Fruit fly (Drosophila melanogaster) whole organism, embryonic: Measurements from ENCODE around the gene mus201.

Source experiments
- Atf6 ChIP-seq: fragments of 200-800 bp; sonication (Bioruptor generic); IDR thresholded peaks from 2 replicates; pipeline ENCODE4 v1.3.6; 2022; ENCODE audit warnings: missing biosample characterization, missing genetic modification characterization
- CG10431 ChIP-seq: fragments of 200-800 bp; sonication (Bioruptor generic); optimal IDR thresholded peaks from 3 replicates; lab custom pipeline; 2018; ENCODE audit warnings: missing biosample characterization, mild to moderate bottlenecking, missing genetic modification characterization
- CG11723 ChIP-seq: fragments of 200-800 bp; sonication (Bioruptor generic); optimal IDR thresholded peaks from 2 replicates; lab custom pipeline; 2017; ENCODE audit warnings: missing biosample characterization, mild to moderate bottlenecking, missing genetic modification characterization
- CG13624 ChIP-seq: fragments of 200-800 bp; sonication (Bioruptor generic); optimal IDR thresholded peaks from 2 replicates; lab custom pipeline; 2016; ENCODE audit warnings: missing biosample characterization, missing genetic modification characterization
- CG14667 ChIP-seq: fragments of 200-800 bp; sonication (Bioruptor generic); IDR thresholded peaks from 2 replicates; pipeline ENCODE4 v1.3.6; 2022; ENCODE audit warnings: missing biosample characterization, missing genetic modification characterization
- CG15479 ChIP-seq: fragments of 200-800 bp; sonication (Bioruptor generic); optimal IDR thresholded peaks from 3 replicates; lab custom pipeline; 2019; ENCODE audit warnings: missing biosample characterization, mild to moderate bottlenecking, missing genetic modification characterization, moderate library complexity
- CG3847 ChIP-seq: fragments of 200-800 bp; sonication (Bioruptor generic); IDR thresholded peaks from 2 replicates; pipeline ENCODE4 v1.3.6; 2022; ENCODE audit warnings: missing biosample characterization, missing genetic modification characterization
- CG4282 ChIP-seq: fragments of 200-800 bp; sonication (Bioruptor generic); optimal IDR thresholded peaks from 2 replicates; lab custom pipeline; 2016; ENCODE audit warnings: missing biosample characterization, missing genetic modification characterization
- CG4328 ChIP-seq: fragments of 200-800 bp; sonication (Bioruptor generic); optimal IDR thresholded peaks from 3 replicates; lab custom pipeline; 2017; ENCODE audit warnings: missing biosample characterization, missing genetic modification reagents, missing genetic modification characterization
- CG5180 ChIP-seq: fragments of 200-800 bp; sonication (Bioruptor generic); optimal IDR thresholded peaks from 3 replicates; lab custom pipeline; 2017; ENCODE audit warnings: missing biosample characterization, missing genetic modification characterization, mild to moderate bottlenecking, moderate library complexity, missing genetic modification reagents
- CG7839 ChIP-seq: fragments of 200-800 bp; sonication (Bioruptor generic); optimal IDR thresholded peaks from 3 replicates; lab custom pipeline; 2018; ENCODE audit warnings: missing biosample characterization, mild to moderate bottlenecking, missing genetic modification characterization, moderate library complexity
- CG7928 ChIP-seq: fragments of 200-800 bp; sonication (Bioruptor generic); optimal IDR thresholded peaks from 2 replicates; lab custom pipeline; 2017; ENCODE audit warnings: missing biosample characterization, mild to moderate bottlenecking, missing genetic modification characterization
- CG9215 ChIP-seq: fragments of 200-800 bp; sonication (Bioruptor generic); IDR thresholded peaks from 2 replicates; pipeline ENCODE4 v1.3.6; 2022; ENCODE audit warnings: missing biosample characterization, missing genetic modification characterization
- CG9727 ChIP-seq: fragments of 200-800 bp; sonication (Bioruptor generic); optimal IDR thresholded peaks from 3 replicates; lab custom pipeline; 2017; ENCODE audit warnings: missing biosample characterization, mild to moderate bottlenecking, missing genetic modification characterization
- CoRest ChIP-seq: fragments of 200-800 bp; sonication (Bioruptor generic); optimal IDR thresholded peaks from 3 replicates; lab custom pipeline; 2018; ENCODE audit warnings: missing biosample characterization, mild to moderate bottlenecking, missing genetic modification characterization, moderate library complexity
- Dip2 ChIP-seq: fragments of 200-800 bp; sonication (Bioruptor generic); IDR thresholded peaks from 2 replicates; pipeline ENCODE4 v1.3.6; 2022; ENCODE audit warnings: missing biosample characterization, missing genetic modification characterization
- Dp ChIP-seq: fragments of 200-800 bp; sonication (Bioruptor generic); optimal IDR thresholded peaks from 2 replicates; lab custom pipeline; 2018; ENCODE audit warnings: missing biosample characterization, mild to moderate bottlenecking, missing genetic modification characterization, moderate library complexity
- Lpt ChIP-seq: fragments of >200 bp; optimal IDR thresholded peaks from 2 replicates; lab custom pipeline; 2018; ENCODE audit warnings: missing biosample characterization, missing genetic modification characterization
- Nf-YA ChIP-seq: fragments of 200-800 bp; sonication (Bioruptor generic); IDR thresholded peaks from 2 replicates; pipeline ENCODE4 v1.3.6; 2022; ENCODE audit warnings: missing biosample characterization, missing genetic modification characterization
- Nf-YC ChIP-seq: fragments of 200-800 bp; optimal IDR thresholded peaks from 3 replicates; lab custom pipeline; 2019; ENCODE audit warnings: missing biosample characterization, mild to moderate bottlenecking, missing genetic modification characterization, moderate library complexity
- PHDP ChIP-seq: fragments of 200-800 bp; sonication (Bioruptor generic); optimal IDR thresholded peaks from 3 replicates; lab custom pipeline; 2018; ENCODE audit warnings: missing biosample characterization, mild to moderate bottlenecking, missing genetic modification characterization, moderate library complexity
- Sry-β ChIP-seq: fragments of 200-800 bp; sonication (Bioruptor generic); optimal IDR thresholded peaks from 2 replicates; lab custom pipeline; 2018; ENCODE audit warnings: missing biosample characterization, mild to moderate bottlenecking, missing genetic modification characterization, moderate library complexity
- TFAM ChIP-seq: fragments of 200-800 bp; sonication (Bioruptor generic); optimal IDR thresholded peaks from 2 replicates; lab custom pipeline; 2017; ENCODE audit warnings: missing biosample characterization, missing genetic modification characterization, inconsistent platforms
- Trl ChIP-seq, 3 experiments: fragments of >200 bp in 2 of 3; fragments of 200-800 bp in 1 of 3; sonication (Bioruptor generic) in 1 of 3; optimal IDR thresholded peaks; 2 replicates in 1 of 3; 3 replicates in 2 of 3; lab custom pipeline; 2016 to 2017; ENCODE audit warnings: missing biosample characterization in 1 of 3, missing genetic modification characterization in 1 of 3
- ab ChIP-seq: fragments of 200-800 bp; sonication (Bioruptor generic); optimal IDR thresholded peaks from 2 replicates; lab custom pipeline; 2016; ENCODE audit warnings: missing biosample characterization, missing genetic modification characterization
- ara ChIP-seq: fragments of 200-800 bp; sonication (Bioruptor generic); IDR thresholded peaks from 2 replicates; pipeline ENCODE4 v1.3.6; 2022; ENCODE audit warnings: missing biosample characterization, missing genetic modification characterization
- bab2 ChIP-seq: fragments of 200-800 bp; sonication (Bioruptor generic); optimal IDR thresholded peaks from 2 replicates; lab custom pipeline; 2016; ENCODE audit warnings: missing biosample characterization, missing genetic modification characterization
- bbx ChIP-seq: fragments of 200-800 bp; sonication (Bioruptor generic); IDR thresholded peaks from 2 replicates; pipeline ENCODE4 v1.3.6; 2022; ENCODE audit warnings: missing biosample characterization, missing genetic modification characterization; ENCODE audit not compliant: partially characterized antibody
- bsh ChIP-seq, 2 experiments: fragments of 200-800 bp; sonication (Bioruptor generic); optimal IDR thresholded peaks; 2 replicates each; lab custom pipeline; 2017 to 2018; ENCODE audit warnings: mild to moderate bottlenecking in 2 of 2, missing biosample characterization in 2 of 2, missing genetic modification characterization in 2 of 2, moderate library complexity in 1 of 2
- cad ChIP-seq: fragments of >200 bp; optimal IDR thresholded peaks from 2 replicates; lab custom pipeline; 2017; ENCODE audit warnings: missing biosample characterization, missing genetic modification characterization
- chinmo ChIP-seq: fragments of 200-800 bp; sonication (Bioruptor generic); IDR thresholded peaks from 4 replicates; pipeline ENCODE4 v1.3.6; 2022; ENCODE audit warnings: missing biosample characterization, missing genetic modification characterization; ENCODE audit not compliant: partially characterized antibody
- corto ChIP-seq: fragments of 200-800 bp; sonication (Bioruptor generic); optimal IDR thresholded peaks from 2 replicates; lab custom pipeline; 2016; ENCODE audit warnings: missing biosample characterization, mild to moderate bottlenecking, missing genetic modification characterization, moderate library complexity
- dysf ChIP-seq: fragments of 200-800 bp; sonication (Bioruptor generic); IDR thresholded peaks from 3 replicates; pipeline ENCODE4 v1.3.6; 2022; ENCODE audit warnings: missing biosample characterization, missing genetic modification characterization
- ems ChIP-seq: fragments of 200-800 bp; sonication (Bioruptor generic); optimal IDR thresholded peaks from 3 replicates; lab custom pipeline; 2016; ENCODE audit warnings: missing biosample characterization, missing genetic modification characterization
- gfzf ChIP-seq: fragments of 200-800 bp; sonication (Bioruptor generic); optimal IDR thresholded peaks from 2 replicates; lab custom pipeline; 2016; ENCODE audit warnings: missing biosample characterization, mild to moderate bottlenecking, missing genetic modification characterization, moderate library complexity
- gsb ChIP-seq: fragments of 200-800 bp; sonication (Bioruptor generic); IDR thresholded peaks from 2 replicates; pipeline ENCODE4 v1.3.6; 2022; ENCODE audit warnings: missing biosample characterization, missing genetic modification characterization
- kni ChIP-seq: fragments of 200-800 bp; sonication (Bioruptor generic); optimal IDR thresholded peaks from 3 replicates; lab custom pipeline; 2017; ENCODE audit warnings: mild to moderate bottlenecking, missing biosample characterization, missing genetic modification reagents, missing genetic modification characterization
- lab ChIP-seq: fragments of 200-800 bp; sonication (Bioruptor generic); optimal IDR thresholded peaks from 3 replicates; lab custom pipeline; 2017; ENCODE audit warnings: missing biosample characterization, missing genetic modification characterization, mild to moderate bottlenecking, moderate library complexity, missing genetic modification reagents
- pan ChIP-seq, 4 experiments: fragments of >200 bp in 3 of 4; fragments of 200-800 bp in 1 of 4; sonication (Bioruptor generic) in 1 of 4; optimal IDR thresholded peaks in 3 of 4; IDR thresholded peaks in 1 of 4; 2 replicates each; pipeline versions ENCODE4 v1.3.6 to Lab custom; 2017 to 2022; ENCODE audit warnings: missing biosample characterization in 2 of 4, missing genetic modification characterization in 2 of 4, mixed read lengths in 1 of 4
- pb ChIP-seq: fragments of 200-800 bp; sonication (Bioruptor generic); optimal IDR thresholded peaks from 3 replicates; lab custom pipeline; 2016; ENCODE audit warnings: missing biosample characterization, missing genetic modification characterization
- phol ChIP-seq: fragments of 200-800 bp; sonication (Bioruptor generic); optimal IDR thresholded peaks from 3 replicates; lab custom pipeline; 2018; ENCODE audit warnings: missing biosample characterization, mild to moderate bottlenecking, missing genetic modification characterization, moderate library complexity
- ro ChIP-seq: fragments of 200-800 bp; sonication (Bioruptor generic); IDR thresholded peaks from 2 replicates; pipeline ENCODE4 v1.3.6; 2022; ENCODE audit warnings: missing biosample characterization, missing genetic modification characterization
- row ChIP-seq: fragments of 200-800 bp; sonication (Bioruptor generic); IDR thresholded peaks from 3 replicates; pipeline ENCODE4 v1.3.6; 2022; ENCODE audit warnings: missing biosample characterization, missing genetic modification characterization
- sob ChIP-seq: fragments of 200-800 bp; sonication (Bioruptor generic); IDR thresholded peaks from 2 replicates; pipeline ENCODE4 v1.3.6; 2022; ENCODE audit warnings: missing biosample characterization, missing genetic modification characterization
- tll ChIP-seq, 2 experiments: fragments of 200-800 bp in 1 of 2; fragments of >200 bp in 1 of 2; sonication (Bioruptor generic) in 1 of 2; optimal IDR thresholded peaks; 2 replicates each; lab custom pipeline; 2017 to 2019; ENCODE audit warnings: missing biosample characterization in 2 of 2, missing genetic modification characterization in 2 of 2, mild to moderate bottlenecking in 1 of 2, moderate library complexity in 1 of 2
- tna ChIP-seq: fragments of 200-800 bp; sonication (Bioruptor generic); IDR thresholded peaks from 2 replicates; pipeline ENCODE4 v1.3.6; 2022; ENCODE audit warnings: missing biosample characterization, missing genetic modification characterization; ENCODE audit not compliant: partially characterized antibody
- unpg ChIP-seq: fragments of 200-800 bp; sonication (Bioruptor generic); optimal IDR thresholded peaks from 3 replicates; lab custom pipeline; 2018; ENCODE audit warnings: missing biosample characterization, mild to moderate bottlenecking, missing genetic modification characterization, moderate library complexity
- vvl ChIP-seq: fragments of 200-800 bp; sonication (Bioruptor generic); IDR thresholded peaks from 2 replicates; pipeline ENCODE4 v1.3.6; 2022; ENCODE audit warnings: missing biosample characterization, missing genetic modification characterization

The mus201 gene

DNA sequence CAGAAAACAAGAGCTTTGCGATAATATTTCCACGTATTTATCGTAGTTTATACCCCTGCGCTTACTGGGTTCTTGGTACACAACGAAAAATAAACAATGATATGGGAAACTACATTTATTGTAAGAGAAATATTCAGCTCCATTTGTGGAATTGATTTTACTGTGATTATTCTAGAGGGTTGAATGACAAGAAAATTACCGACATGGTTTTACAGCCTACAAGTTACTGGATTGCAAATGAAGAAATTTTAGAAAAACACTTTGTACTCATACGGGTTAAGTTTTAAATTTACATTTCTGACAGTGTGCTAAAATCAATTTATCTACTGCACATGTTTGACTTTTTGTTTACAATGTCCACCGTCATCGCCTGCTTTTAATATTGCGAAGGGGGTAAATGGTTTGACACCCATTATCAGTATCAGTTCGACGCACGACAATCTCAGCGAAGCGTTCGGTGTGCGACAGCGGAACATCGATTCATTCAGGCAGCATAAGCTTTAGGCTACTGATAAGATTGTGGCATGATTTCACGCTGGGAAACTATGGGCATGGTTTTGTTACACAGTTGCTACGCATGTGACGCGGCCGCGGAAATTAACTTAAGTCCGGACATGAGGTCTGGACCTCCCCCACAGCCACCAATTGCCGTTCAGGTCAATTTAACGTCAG is 23.9 kb downstream of the mus201 start (continued):
- TF ChIP-seq Trl (optimal IDR thresholded peaks at IDR 0.05; lab: Kevin White, UChicago) (no peak), Trl (GFP tag; optimal IDR thresholded peaks at IDR 0.05; lab: Kevin White, UChicago) (no peak), CG9727 (GFP tag; lab: Kevin White, UChicago) (peak; percentile 17), phol (tag; lab: Kevin White, UChicago) (peak; percentile 42), ems (no peak), Lpt (GFP tag; lab: Kevin White, UChicago) (no peak), gfzf (GFP tag; lab: Kevin White, UChicago) (no peak), vvl (GFP tag; lab: Robert Waterston, UW) (peak; percentile 28; the same call in 1 of the 2 replicates), CG7928 (GFP tag; lab: Kevin White, UChicago) (no peak), Nf-YC (tag; lab: Kevin White, UChicago) (no peak), ro (no peak), row (peak; percentile 62), Atf6 (0 out of 2 replicates have a peak, but pooled peaks have one; percentile 15), tna (GFP tag; lab: Robert Waterston, UW) (no peak), CG4282 (no peak), PHDP (tag; lab: Kevin White, UChicago) (peak; percentile 57), CoRest (tag; lab: Kevin White, UChicago) (peak; percentile 24), pb (GFP tag; lab: Kevin White, UChicago) (no peak), CG15479 (no peak), gsb (no peak), chinmo (peak; percentile 71; the same call in 1 of the 4 replicates), Dp (GFP tag; lab: Kevin White, UChicago) (no peak), TFAM (no peak), CG10431 (no peak), bab2 (peak; percentile 24), CG3847 (GFP tag; lab: Robert Waterston, UW) (no peak), CG13624 (GFP tag; lab: Kevin White, UChicago) (peak; percentile 41), CG14667 (GFP tag; lab: Robert Waterston, UW) (no peak), ara (GFP tag; lab: Robert Waterston, UW) (no peak), sob (GFP tag; lab: Robert Waterston, UW) (no peak), Sry-β (GFP tag; lab: Kevin White, UChicago) (no peak), CG5180 (GFP tag; lab: Kevin White, UChicago) (peak; percentile 71), tll (GFP tag; optimal IDR thresholded peaks at IDR 0.05; lab: Kevin White, UChicago) (no peak), corto (GFP tag; lab: Kevin White, UChicago) (no peak), Dip2 (GFP tag; lab: Robert Waterston, UW) (no peak), bsh (GFP tag; optimal IDR thresholded peaks at IDR 0.05; lab: Kevin White, UChicago) (peak in 1 of 2 experiments; percentile 56), CG7839 (peak; percentile 47), kni (no peak), bbx (no peak), CG9215 (GFP tag; lab: Robert Waterston, UW) (no peak), unpg (GFP tag; lab: Kevin White, UChicago) (peak; percentile 39), Nf-YA (no peak), ab (no peak), lab (GFP tag; lab: Kevin White, UChicago) (peak; percentile 71), CG11723 (GFP tag; lab: Kevin White, UChicago) (no peak), CG4328 (GFP tag; lab: Kevin White, UChicago) (no peak), dysf (GFP tag; lab: Robert Waterston, UW) (peak; percentile 43; the same call in 1 of the 3 replicates), pan (optimal IDR thresholded peaks at IDR 0.05; lab: Kevin White, UChicago) (no peak), pan (GFP tag; optimal IDR thresholded peaks at IDR 0.05 in 1 of 2, IDR thresholded peaks at IDR 0.05 in 1 of 2) (peak in 1 of 2 experiments; percentile 46), cad (GFP tag; lab: Kevin White, UChicago) (no peak)
